Worm (Caenorhabditis elegans): ENCODE results near the gene col-150.
A peak's percentile ranks its signal among the peaks of the same experiment; 100 is the strongest.

The col-150 gene

DNA sequence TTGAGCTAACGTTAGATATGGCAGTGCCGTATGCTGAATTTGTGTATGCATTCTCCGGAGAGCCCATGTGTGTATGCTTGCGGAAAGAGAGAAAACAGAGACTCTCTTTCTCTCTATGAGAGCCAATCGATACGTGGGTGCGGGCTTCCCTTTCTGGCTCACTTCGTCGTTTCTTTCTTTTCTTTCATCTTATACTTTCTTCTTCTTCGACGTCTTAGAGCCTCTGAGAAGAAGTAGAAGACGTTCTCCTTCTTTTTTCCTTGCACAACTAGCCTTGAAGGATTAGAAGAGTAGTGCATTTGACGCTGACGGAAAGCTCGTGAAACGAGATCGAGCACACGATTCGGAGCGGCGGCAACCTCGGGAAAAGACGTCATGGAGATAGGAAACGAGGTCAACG is 20.6 kb downstream of the col-150 start:
- TF ChIP-seq nhr-76 (tag; optimal IDR thresholded peaks at IDR 0.05) (no peak), tag-97 (GFP tag; IDR thresholded peaks at IDR 0.05) (no peak), F44E2.7 (GFP tag; IDR thresholded peaks at IDR 0.05) (no peak), ceh-28 (tag; optimal IDR thresholded peaks at IDR 0.05) (peak; percentile 62), dmd-8 (GFP tag; IDR thresholded peaks at IDR 0.05) (no peak), php-3 (GFP tag; IDR thresholded peaks at IDR 0.05) (no peak), unc-62 (GFP tag; optimal IDR thresholded peaks at IDR 0.05 in 1 of 2) (peak in 1 of 2 experiments; percentile 99), unc-62 (tag; optimal IDR thresholded peaks at IDR 0.05) (no peak), nhr-77 (tag; optimal IDR thresholded peaks at IDR 0.05) (no peak), fkh-10 (GFP tag; optimal IDR thresholded peaks at IDR 0.05) (peak; percentile 94), mxl-3 (GFP tag; optimal IDR thresholded peaks at IDR 0.05) (no peak), mdl-1 (tag; optimal IDR thresholded peaks at IDR 0.05) (peak in 1 of 2 experiments; percentile 4), ZK337.2 (GFP tag; IDR thresholded peaks at IDR 0.05) (no peak), hlh-30 (tag; optimal IDR thresholded peaks at IDR 0.05; ENCODE audit: insufficient read depth) (peak; percentile 24), F10B5.3 (tag; optimal IDR thresholded peaks at IDR 0.05) (no peak), duxl-1 (tag; optimal IDR thresholded peaks at IDR 0.05; ENCODE audit: poor library complexity) (no peak), rbr-2 (tag; optimal IDR thresholded peaks at IDR 0.05) (peak; percentile 49), nhr-6 (tag; optimal IDR thresholded peaks at IDR 0.05) (no peak), lin-39 (tag; optimal IDR thresholded peaks at IDR 0.05) (no peak), hif-1 (tag; optimal IDR thresholded peaks at IDR 0.05) (peak in 1 of 2 experiments; percentile 29), dve-1 (tag; optimal IDR thresholded peaks at IDR 0.05; ENCODE audit: insufficient read depth) (peak; percentile 13), aha-1 (tag) (peak; percentile 69), ceh-44 (GFP tag; IDR thresholded peaks at IDR 0.05) (no peak), set-16 (GFP tag; IDR thresholded peaks at IDR 0.05) (peak; percentile 7; the same call in 1 of the 2 replicates), F37D6.2 (tag; optimal IDR thresholded peaks at IDR 0.05) (peak; percentile 64), T26A8.4 (GFP tag; IDR thresholded peaks at IDR 0.05) (no peak), ctbp-1 (GFP tag; IDR thresholded peaks at IDR 0.05) (0 out of 2 replicates have a peak, but pooled peaks have one; percentile 8), mep-1 (tag; optimal IDR thresholded peaks at IDR 0.05) (peak; percentile 45), lsy-2 (tag; optimal IDR thresholded peaks at IDR 0.05) (peak; percentile 44 to 50), unc-130 (GFP tag; optimal IDR thresholded peaks at IDR 0.05) (no peak), ceh-32 (tag; optimal IDR thresholded peaks at IDR 0.05; ENCODE audit: poor library complexity) (no peak), unc-39 (tag; optimal IDR thresholded peaks at IDR 0.05) (no peak), hmg-1.1 (GFP tag; IDR thresholded peaks at IDR 0.05) (peak; percentile 76; the same call in 1 of the 2 replicates), daf-12 (tag; optimal IDR thresholded peaks at IDR 0.05) (no peak)

ce11 chrV:10270214-10270613 is 24.2 kb downstream of the col-150 start, which contains the start of gene ric-4:
TSS of gene ric-4 (minus strand) at chrV:10270314.
- no peak for TF ChIP-seq lir-3 (tag; optimal IDR thresholded peaks at IDR 0.05)
- TF ChIP-seq Y75B8A.6 (GFP tag; IDR thresholded peaks at IDR 0.05), result no peak
- TF ChIP-seq Y5F2A.4 (GFP tag; optimal IDR thresholded peaks at IDR 0.05), result no peak
- TF ChIP-seq lin-29 (GFP tag; IDR thresholded peaks at IDR 0.05), result no peak
- no peak for TF ChIP-seq dmd-6 (GFP tag; IDR thresholded peaks at IDR 0.05)
- TF ChIP-seq zag-1 (tag; optimal IDR thresholded peaks at IDR 0.05), result no peak
- no peak for TF ChIP-seq ctbp-1 (GFP tag; IDR thresholded peaks at IDR 0.05)
- no peak for TF ChIP-seq R02D3.7 (tag; optimal IDR thresholded peaks at IDR 0.05)
- no peak for TF ChIP-seq nhr-77 (tag; optimal IDR thresholded peaks at IDR 0.05)
- no peak for TF ChIP-seq ceh-44 (GFP tag; IDR thresholded peaks at IDR 0.05)
- TF ChIP-seq T26A8.4 (GFP tag; IDR thresholded peaks at IDR 0.05), result no peak
- no peak for TF ChIP-seq daf-8 (GFP tag; IDR thresholded peaks at IDR 0.05)
- TF ChIP-seq snpc-4 (tag; optimal IDR thresholded peaks at IDR 0.05), result no peak
- no peak for TF ChIP-seq nhr-48 (tag; optimal IDR thresholded peaks at IDR 0.05)
- no peak for TF ChIP-seq hlh-30 (tag; optimal IDR thresholded peaks at IDR 0.05; ENCODE audit: insufficient read depth)
- no peak for TF ChIP-seq nhr-28 (tag; optimal IDR thresholded peaks at IDR 0.05)
- no peak for TF ChIP-seq dmd-8 (GFP tag; IDR thresholded peaks at IDR 0.05)
- no peak for TF ChIP-seq nhr-6 (tag; optimal IDR thresholded peaks at IDR 0.05)
- no peak for TF ChIP-seq pqm-1 (tag; optimal IDR thresholded peaks at IDR 0.05)
- TF ChIP-seq nhr-237 (tag; optimal IDR thresholded peaks at IDR 0.05), result no peak

All from whole organism, L4 larva.